Fruit fly (Drosophila melanogaster) whole organism, embryonic: ENCODE measurements around the gene CG43137.

ENCODE experiments used
- B-H1 ChIP-seq: fragments of 200-800 bp; sonication (Bioruptor generic); IDR thresholded peaks from 3 replicates; pipeline ENCODE4 v1.3.6; 2022; ENCODE audit warnings: missing biosample characterization, missing genetic modification characterization
- Bdp1 ChIP-seq: fragments of 200-800 bp; sonication (Bioruptor generic); optimal IDR thresholded peaks from 3 replicates; lab custom pipeline; 2016; ENCODE audit warnings: missing biosample characterization, missing genetic modification characterization
- Bgb ChIP-seq: fragments of 200-800 bp; sonication (Bioruptor generic); IDR thresholded peaks from 2 replicates; pipeline ENCODE4 v1.3.6; 2022; ENCODE audit warnings: missing biosample characterization, missing genetic modification characterization; ENCODE audit not compliant: partially characterized antibody
- CG10431 ChIP-seq: fragments of 200-800 bp; sonication (Bioruptor generic); optimal IDR thresholded peaks from 3 replicates; lab custom pipeline; 2018; ENCODE audit warnings: missing biosample characterization, mild to moderate bottlenecking, missing genetic modification characterization
- CG11504 ChIP-seq: fragments of 200-800 bp; sonication (Bioruptor generic); optimal IDR thresholded peaks from 3 replicates; lab custom pipeline; 2019; ENCODE audit warnings: missing biosample characterization, mild to moderate bottlenecking, missing genetic modification characterization, moderate library complexity
- CG13424 ChIP-seq: fragments of 200-800 bp; sonication (Bioruptor generic); optimal IDR thresholded peaks from 2 replicates; lab custom pipeline; 2019; ENCODE audit warnings: missing biosample characterization, mild to moderate bottlenecking, missing genetic modification characterization, moderate library complexity
- CG13894 ChIP-seq: fragments of 200-800 bp; sonication (Bioruptor generic); optimal IDR thresholded peaks from 3 replicates; lab custom pipeline; 2018; ENCODE audit warnings: missing biosample characterization, mild to moderate bottlenecking, missing genetic modification characterization, moderate library complexity
- CG15011 ChIP-seq: fragments of 200-800 bp; sonication (Bioruptor generic); optimal IDR thresholded peaks from 3 replicates; lab custom pipeline; 2018; ENCODE audit warnings: missing biosample characterization, mild to moderate bottlenecking, missing genetic modification characterization
- CG16863 ChIP-seq: fragments of 200-800 bp; sonication (Bioruptor generic); optimal IDR thresholded peaks from 3 replicates; lab custom pipeline; 2016; ENCODE audit warnings: missing biosample characterization, missing genetic modification characterization
- CG1832 ChIP-seq: fragments of 200-800 bp; sonication (Bioruptor generic); optimal IDR thresholded peaks from 2 replicates; lab custom pipeline; 2017; ENCODE audit warnings: missing biosample characterization, mild to moderate bottlenecking, missing genetic modification characterization, inconsistent platforms
- CG30020 ChIP-seq: fragments of 200-800 bp; optimal IDR thresholded peaks from 2 replicates; lab custom pipeline; 2019; ENCODE audit warnings: missing biosample characterization, mild to moderate bottlenecking, missing genetic modification characterization, moderate library complexity
- CG3847 ChIP-seq: fragments of 200-800 bp; sonication (Bioruptor generic); IDR thresholded peaks from 2 replicates; pipeline ENCODE4 v1.3.6; 2022; ENCODE audit warnings: missing biosample characterization, missing genetic modification characterization
- CG42726 ChIP-seq: fragments of 200-800 bp; sonication (Bioruptor generic); IDR thresholded peaks from 2 replicates; pipeline ENCODE4 v1.3.6; 2022; ENCODE audit warnings: missing biosample characterization, missing genetic modification characterization; ENCODE audit not compliant: partially characterized antibody
- CG4617 ChIP-seq: fragments of 200-800 bp; sonication (Bioruptor generic); optimal IDR thresholded peaks from 3 replicates; lab custom pipeline; 2016; ENCODE audit warnings: missing biosample characterization, missing genetic modification characterization, borderline replicate concordance
- Chrac-16 ChIP-seq: fragments of 200-800 bp; sonication (Bioruptor generic); optimal IDR thresholded peaks from 3 replicates; lab custom pipeline; 2016; ENCODE audit warnings: missing biosample characterization, missing genetic modification characterization
- D ChIP-seq, 2 experiments: fragments of 200-800 bp in 1 of 2; fragments of >200 bp in 1 of 2; sonication (Bioruptor generic) in 1 of 2; optimal IDR thresholded peaks; 2 replicates in 1 of 2; 3 replicates in 1 of 2; lab custom pipeline; 2017; ENCODE audit warnings: mild to moderate bottlenecking in 1 of 2, missing biosample characterization in 1 of 2, missing genetic modification characterization in 1 of 2, missing genetic modification reagents in 1 of 2
- D19B ChIP-seq: fragments of 200-800 bp; sonication (Bioruptor generic); optimal IDR thresholded peaks from 2 replicates; lab custom pipeline; 2017; ENCODE audit warnings: missing biosample characterization, mild to moderate bottlenecking, missing genetic modification characterization
- Dip3 ChIP-seq: fragments of 200-800 bp; sonication (Bioruptor generic); optimal IDR thresholded peaks from 3 replicates; lab custom pipeline; 2016; ENCODE audit warnings: missing biosample characterization, missing genetic modification characterization
- GATAe ChIP-seq: fragments of 200-800 bp; sonication (Bioruptor generic); conservative IDR thresholded peaks from 2 replicates; pipeline ENCODE4 v1.3.6; 2022; ENCODE audit warnings: missing biosample characterization, missing genetic modification characterization
- HLH4C ChIP-seq: fragments of 200-800 bp; sonication (Bioruptor generic); IDR thresholded peaks from 3 replicates; pipeline ENCODE4 v1.3.6; 2022; ENCODE audit warnings: missing biosample characterization, missing genetic modification characterization; ENCODE audit not compliant: partially characterized antibody
- HLHmδ ChIP-seq: fragments of 200-800 bp; sonication (Bioruptor generic); optimal IDR thresholded peaks from 2 replicates; lab custom pipeline; 2018; ENCODE audit warnings: missing biosample characterization, mild to moderate bottlenecking, missing genetic modification characterization, moderate library complexity
- Hand ChIP-seq: fragments of 200-800 bp; sonication (Bioruptor generic); optimal IDR thresholded peaks from 2 replicates; lab custom pipeline; 2017; ENCODE audit warnings: mild to moderate bottlenecking, missing biosample characterization, missing genetic modification reagents, missing genetic modification characterization
- NC2α ChIP-seq: fragments of 200-800 bp; sonication (Bioruptor generic); optimal IDR thresholded peaks from 2 replicates; lab custom pipeline; 2016; ENCODE audit warnings: missing biosample characterization, missing genetic modification characterization
- Rfx ChIP-seq: fragments of 200-800 bp; sonication (Bioruptor generic); IDR thresholded peaks from 2 replicates; pipeline ENCODE4 v1.3.6; 2022; ENCODE audit warnings: missing biosample characterization, missing genetic modification characterization
- Scr ChIP-seq: fragments of 200-800 bp; sonication (Bioruptor generic); IDR thresholded peaks from 2 replicates; pipeline ENCODE4 v1.3.6; 2022; ENCODE audit warnings: missing biosample characterization, missing genetic modification characterization; ENCODE audit not compliant: partially characterized antibody
- Ssrp ChIP-seq: fragments of 200-800 bp; sonication (Bioruptor generic); optimal IDR thresholded peaks from 2 replicates; lab custom pipeline; 2018; ENCODE audit warnings: missing biosample characterization, mild to moderate bottlenecking, missing genetic modification characterization, moderate library complexity
- ara ChIP-seq: fragments of 200-800 bp; sonication (Bioruptor generic); IDR thresholded peaks from 2 replicates; pipeline ENCODE4 v1.3.6; 2022; ENCODE audit warnings: missing biosample characterization, missing genetic modification characterization
- cato ChIP-seq: fragments of 200-800 bp; sonication (Bioruptor generic); optimal IDR thresholded peaks from 2 replicates; lab custom pipeline; 2016; ENCODE audit warnings: missing biosample characterization, missing genetic modification characterization, borderline replicate concordance
- crp ChIP-seq, 2 experiments: fragments of 200-800 bp; sonication (Bioruptor generic); optimal IDR thresholded peaks; 2 replicates in 1 of 2; 3 replicates in 1 of 2; lab custom pipeline; 2017; ENCODE audit warnings: missing biosample characterization in 2 of 2, missing genetic modification characterization in 2 of 2, mild to moderate bottlenecking in 1 of 2, moderate library complexity in 1 of 2
- da ChIP-seq: fragments of 200-800 bp; sonication (Bioruptor generic); optimal IDR thresholded peaks from 2 replicates; lab custom pipeline; 2016; ENCODE audit warnings: missing biosample characterization, missing genetic modification characterization
- danr ChIP-seq: fragments of 200-800 bp; sonication (Bioruptor generic); IDR thresholded peaks from 2 replicates; pipeline ENCODE4 v1.3.6; 2022; ENCODE audit warnings: missing biosample characterization, missing genetic modification characterization
- disco-r ChIP-seq: fragments of 200-800 bp; sonication (Bioruptor generic); optimal IDR thresholded peaks from 2 replicates; lab custom pipeline; 2016; ENCODE audit warnings: missing biosample characterization, missing genetic modification characterization
- dpn ChIP-seq, 2 experiments: fragments of 200-800 bp; sonication (Bioruptor generic); optimal IDR thresholded peaks; 3 replicates each; lab custom pipeline; 2016; ENCODE audit warnings: missing biosample characterization in 2 of 2, missing genetic modification characterization in 2 of 2
- fu2 ChIP-seq: fragments of 200-800 bp; sonication (Bioruptor generic); optimal IDR thresholded peaks from 2 replicates; lab custom pipeline; 2016; ENCODE audit warnings: missing biosample characterization, missing genetic modification characterization
- jing ChIP-seq: fragments of 200-800 bp; sonication (Bioruptor generic); optimal IDR thresholded peaks from 2 replicates; lab custom pipeline; 2018; ENCODE audit warnings: missing biosample characterization, mild to moderate bottlenecking, missing genetic modification characterization
- ken ChIP-seq: fragments of 200-800 bp; sonication (Bioruptor generic); IDR thresholded peaks from 3 replicates; pipeline ENCODE4 v1.3.6; 2022; ENCODE audit warnings: missing biosample characterization, missing genetic modification characterization
- knrl ChIP-seq: fragments of 200-800 bp; sonication (Bioruptor generic); IDR thresholded peaks from 3 replicates; pipeline ENCODE4 v1.3.6; 2022; ENCODE audit warnings: missing biosample characterization, missing genetic modification characterization; ENCODE audit not compliant: partially characterized antibody
- lola ChIP-seq, 3 experiments: fragments of >200 bp in 2 of 3; fragments of 200-800 bp in 1 of 3; sonication (Bioruptor generic) in 1 of 3; optimal IDR thresholded peaks; 2 replicates each; lab custom pipeline; 2017 to 2019; ENCODE audit warnings: missing biosample characterization in 3 of 3, missing genetic modification characterization in 3 of 3, mild to moderate bottlenecking in 1 of 3, moderate library complexity in 1 of 3
- mirr ChIP-seq: fragments of 200-800 bp; sonication (Bioruptor generic); optimal IDR thresholded peaks from 3 replicates; lab custom pipeline; 2018; ENCODE audit warnings: missing biosample characterization, mild to moderate bottlenecking, missing genetic modification characterization
- odd ChIP-seq: fragments of 200-800 bp; sonication (Bioruptor generic); optimal IDR thresholded peaks from 2 replicates; lab custom pipeline; 2017; ENCODE audit warnings: missing biosample characterization, mild to moderate bottlenecking, missing genetic modification characterization
- onecut ChIP-seq: fragments of 200-800 bp; sonication (Bioruptor generic); IDR thresholded peaks from 2 replicates; pipeline ENCODE4 v1.3.6; 2022; ENCODE audit warnings: missing biosample characterization, missing genetic modification characterization
- repo ChIP-seq: fragments of 200-800 bp; sonication (Bioruptor generic); optimal IDR thresholded peaks from 2 replicates; lab custom pipeline; 2016; ENCODE audit warnings: missing biosample characterization, missing genetic modification characterization
- slbo ChIP-seq: fragments of 200-800 bp; sonication (Bioruptor generic); IDR thresholded peaks from 2 replicates; pipeline ENCODE4 v1.3.6; 2022; ENCODE audit warnings: missing biosample characterization, missing genetic modification characterization
- sug ChIP-seq: fragments of 200-800 bp; optimal IDR thresholded peaks from 2 replicates; lab custom pipeline; 2019; ENCODE audit warnings: missing biosample characterization, mild to moderate bottlenecking, missing genetic modification characterization, moderate library complexity
- toy ChIP-seq: fragments of 200-800 bp; sonication (Bioruptor generic); IDR thresholded peaks from 2 replicates; pipeline ENCODE4 v1.3.6; 2022; ENCODE audit warnings: missing biosample characterization, missing genetic modification characterization
- trem ChIP-seq: fragments of 200-800 bp; optimal IDR thresholded peaks from 3 replicates; lab custom pipeline; 2019; ENCODE audit warnings: missing biosample characterization, mild to moderate bottlenecking, missing genetic modification characterization, moderate library complexity
- wek ChIP-seq: fragments of 200-800 bp; sonication (Bioruptor generic); optimal IDR thresholded peaks from 3 replicates; lab custom pipeline; 2018; ENCODE audit warnings: missing biosample characterization, mild to moderate bottlenecking, missing genetic modification characterization, moderate library complexity
- zf30C ChIP-seq: fragments of 200-800 bp; sonication (Bioruptor generic); optimal IDR thresholded peaks from 3 replicates; lab custom pipeline; 2018; ENCODE audit warnings: missing biosample characterization, mild to moderate bottlenecking, missing genetic modification characterization

CG43137 gene

dm6 chrX:5880139-5880924 is 15.4 kb upstream of the CG43137 start (continued):
- TF ChIP-seq mirr (peak; percentile 27), HLH4C (GFP tag; lab: Robert Waterston, UW) (no peak), Hand (GFP tag; lab: Kevin White, UChicago) (no peak), CG4617 (no peak), trem (peak; percentile 18), CG30020 (tag; lab: Kevin White, UChicago) (no peak), CG15011 (GFP tag; lab: Kevin White, UChicago) (no peak), Scr (GFP tag; lab: Robert Waterston, UW) (no peak), D19B (peak; percentile 27), cato (GFP tag; lab: Kevin White, UChicago) (peak; percentile 3), dpn (GFP tag; optimal IDR thresholded peaks at IDR 0.05; lab: Kevin White, UChicago) (peak in 1 of 2 experiments; percentile 52), wek (GFP tag; lab: Kevin White, UChicago) (peak; percentile 30), CG16863 (GFP tag; lab: Kevin White, UChicago) (peak; percentile 22), Ssrp (no peak), Bgb (GFP tag; lab: Robert Waterston, UW) (no peak), repo (GFP tag; lab: Kevin White, UChicago) (peak; percentile 20), Bdp1 (GFP tag; lab: Kevin White, UChicago) (no peak), lola (GFP tag; optimal IDR thresholded peaks at IDR 0.05; lab: Kevin White, UChicago) (peak in 1 of 3 experiments; percentile 37), zf30C (GFP tag; lab: Kevin White, UChicago) (no peak), CG10431 (GFP tag; lab: Kevin White, UChicago) (no peak), sug (tag; lab: Kevin White, UChicago) (peak; percentile 59), HLHmδ (GFP tag; lab: Kevin White, UChicago) (no peak), slbo (GFP tag; lab: Robert Waterston, UW) (peak; percentile 52), danr (GFP tag; lab: Robert Waterston, UW) (no peak), fu2 (GFP tag; lab: Kevin White, UChicago) (peak; percentile 29), GATAe (GFP tag; lab: Robert Waterston, UW) (no peak), crp (GFP tag; optimal IDR thresholded peaks at IDR 0.05; lab: Kevin White, UChicago) (no peak), CG11504 (tag; lab: Kevin White, UChicago) (peak; percentile 52), CG1832 (GFP tag; lab: Kevin White, UChicago) (no peak), ken (GFP tag; lab: Robert Waterston, UW) (no peak), B-H1 (GFP tag; lab: Robert Waterston, UW) (no peak), disco-r (no peak), Chrac-16 (GFP tag; lab: Kevin White, UChicago) (peak; percentile 45), jing (no peak), Dip3 (GFP tag; lab: Kevin White, UChicago) (peak; percentile 29), CG13424 (tag; lab: Kevin White, UChicago) (peak; percentile 58), onecut (GFP tag; lab: Robert Waterston, UW) (peak; percentile 29; the same call in 1 of the 2 replicates), D (optimal IDR thresholded peaks at IDR 0.05; lab: Kevin White, UChicago) (no peak), D (GFP tag; optimal IDR thresholded peaks at IDR 0.05; lab: Kevin White, UChicago) (peak; percentile 32), CG3847 (GFP tag; lab: Robert Waterston, UW) (no peak), toy (GFP tag; lab: Robert Waterston, UW) (no peak), Rfx (GFP tag; lab: Robert Waterston, UW) (peak; percentile 72), CG42726 (no peak), knrl (GFP tag; lab: Robert Waterston, UW) (no peak), da (GFP tag; lab: Kevin White, UChicago) (no peak), CG13894 (tag; lab: Kevin White, UChicago) (peak; percentile 30), ara (GFP tag; lab: Robert Waterston, UW) (no peak; the same call in 1 of the 2 replicates), odd (GFP tag; lab: Kevin White, UChicago) (peak; percentile 43), NC2α (no peak)
